Fruit fly (Drosophila melanogaster) whole organism, embryonic: ENCODE results near the gene CG14212.

Experiments
- CG10959 ChIP-seq: fragments of 200-800 bp; sonication (Bioruptor generic); IDR thresholded peaks from 2 replicates; pipeline ENCODE4 v1.3.6; 2022; ENCODE audit warnings: missing biosample characterization, missing genetic modification characterization
- CG13624 ChIP-seq: fragments of 200-800 bp; sonication (Bioruptor generic); optimal IDR thresholded peaks from 2 replicates; lab custom pipeline; 2016; ENCODE audit warnings: missing biosample characterization, missing genetic modification characterization
- CG14860 ChIP-seq: fragments of 200-800 bp; sonication (Bioruptor generic); IDR thresholded peaks from 3 replicates; pipeline ENCODE4 v1.3.6; 2022; ENCODE audit warnings: missing biosample characterization, missing genetic modification characterization; ENCODE audit not compliant: partially characterized antibody
- CG15479 ChIP-seq: fragments of 200-800 bp; sonication (Bioruptor generic); optimal IDR thresholded peaks from 3 replicates; lab custom pipeline; 2019; ENCODE audit warnings: missing biosample characterization, mild to moderate bottlenecking, missing genetic modification characterization, moderate library complexity
- CG15601 ChIP-seq: fragments of 200-800 bp; sonication (Bioruptor generic); optimal IDR thresholded peaks from 3 replicates; lab custom pipeline; 2019; ENCODE audit warnings: missing biosample characterization, mild to moderate bottlenecking, missing genetic modification characterization, moderate library complexity
- CG1602 ChIP-seq: fragments of 200-800 bp; sonication (Bioruptor generic); optimal IDR thresholded peaks from 3 replicates; lab custom pipeline; 2016; ENCODE audit warnings: missing biosample characterization, missing genetic modification characterization
- CG17829 ChIP-seq: fragments of 200-800 bp; optimal IDR thresholded peaks from 2 replicates; lab custom pipeline; 2019; ENCODE audit warnings: missing biosample characterization, mild to moderate bottlenecking, missing genetic modification characterization, moderate library complexity
- CG18262 ChIP-seq: fragments of 200-800 bp; optimal IDR thresholded peaks from 3 replicates; lab custom pipeline; 2019; ENCODE audit warnings: missing biosample characterization, mild to moderate bottlenecking, missing genetic modification characterization, moderate library complexity
- CG31441 ChIP-seq: fragments of 200-800 bp; sonication (Bioruptor generic); IDR thresholded peaks from 2 replicates; pipeline ENCODE4 v1.3.6; 2022; ENCODE audit warnings: missing biosample characterization, missing genetic modification characterization
- CG32772 ChIP-seq: fragments of 200-800 bp; sonication (Bioruptor generic); IDR thresholded peaks from 2 replicates; pipeline ENCODE4 v1.3.6; 2022; ENCODE audit warnings: missing biosample characterization, missing genetic modification characterization
- CG33557 ChIP-seq: fragments of 200-800 bp; sonication (Bioruptor generic); optimal IDR thresholded peaks from 2 replicates; lab custom pipeline; 2019; ENCODE audit warnings: missing biosample characterization, mild to moderate bottlenecking, missing genetic modification characterization, moderate library complexity
- CG3847 ChIP-seq: fragments of 200-800 bp; sonication (Bioruptor generic); IDR thresholded peaks from 2 replicates; pipeline ENCODE4 v1.3.6; 2022; ENCODE audit warnings: missing biosample characterization, missing genetic modification characterization
- CG42726 ChIP-seq: fragments of 200-800 bp; sonication (Bioruptor generic); IDR thresholded peaks from 2 replicates; pipeline ENCODE4 v1.3.6; 2022; ENCODE audit warnings: missing biosample characterization, missing genetic modification characterization; ENCODE audit not compliant: partially characterized antibody
- CG4404 ChIP-seq: fragments of 200-800 bp; sonication (Bioruptor generic); IDR thresholded peaks from 2 replicates; pipeline ENCODE4 v1.3.6; 2022; ENCODE audit warnings: missing biosample characterization, missing genetic modification characterization
- CG6689 ChIP-seq: fragments of 200-800 bp; sonication (Bioruptor generic); IDR thresholded peaks from 2 replicates; pipeline ENCODE4 v1.3.6; 2022; ENCODE audit warnings: missing biosample characterization, missing genetic modification characterization
- CG7987 ChIP-seq: fragments of 200-800 bp; sonication (Bioruptor generic); optimal IDR thresholded peaks from 2 replicates; lab custom pipeline; 2018; ENCODE audit warnings: missing biosample characterization, mild to moderate bottlenecking, missing genetic modification characterization, moderate library complexity
- CG8290 ChIP-seq, 3 experiments: fragments of 200-800 bp; sonication (Bioruptor generic); optimal IDR thresholded peaks; 2 replicates each; lab custom pipeline; 2016 to 2019; ENCODE audit warnings: missing biosample characterization in 3 of 3, missing genetic modification characterization in 3 of 3, mild to moderate bottlenecking in 2 of 3, moderate library complexity in 1 of 3
- CG9727 ChIP-seq: fragments of 200-800 bp; sonication (Bioruptor generic); optimal IDR thresholded peaks from 3 replicates; lab custom pipeline; 2017; ENCODE audit warnings: missing biosample characterization, mild to moderate bottlenecking, missing genetic modification characterization
- CG9797 ChIP-seq: fragments of 200-800 bp; sonication (Bioruptor generic); optimal IDR thresholded peaks from 3 replicates; lab custom pipeline; 2018; ENCODE audit warnings: missing biosample characterization, mild to moderate bottlenecking, missing genetic modification characterization
- CoRest ChIP-seq: fragments of 200-800 bp; sonication (Bioruptor generic); optimal IDR thresholded peaks from 3 replicates; lab custom pipeline; 2018; ENCODE audit warnings: missing biosample characterization, mild to moderate bottlenecking, missing genetic modification characterization, moderate library complexity
- D ChIP-seq, 2 experiments: fragments of 200-800 bp in 1 of 2; fragments of >200 bp in 1 of 2; sonication (Bioruptor generic) in 1 of 2; optimal IDR thresholded peaks; 2 replicates in 1 of 2; 3 replicates in 1 of 2; lab custom pipeline; 2017; ENCODE audit warnings: mild to moderate bottlenecking in 1 of 2, missing biosample characterization in 1 of 2, missing genetic modification characterization in 1 of 2, missing genetic modification reagents in 1 of 2
- D19B ChIP-seq: fragments of 200-800 bp; sonication (Bioruptor generic); optimal IDR thresholded peaks from 2 replicates; lab custom pipeline; 2017; ENCODE audit warnings: missing biosample characterization, mild to moderate bottlenecking, missing genetic modification characterization
- Dad ChIP-seq: fragments of 200-800 bp; sonication (Bioruptor generic); optimal IDR thresholded peaks from 3 replicates; lab custom pipeline; 2016; ENCODE audit warnings: missing biosample characterization, missing genetic modification characterization
- Dek ChIP-seq: fragments of 200-800 bp; sonication (Bioruptor generic); optimal IDR thresholded peaks from 3 replicates; lab custom pipeline; 2019; ENCODE audit warnings: missing biosample characterization, mild to moderate bottlenecking, missing genetic modification characterization, moderate library complexity
- Drgx ChIP-seq: fragments of 200-800 bp; sonication (Bioruptor generic); IDR thresholded peaks from 2 replicates; pipeline ENCODE4 v1.3.6; 2022; ENCODE audit warnings: missing biosample characterization, missing genetic modification characterization
- Elba2 ChIP-seq: fragments of 200-800 bp; sonication (Bioruptor generic); optimal IDR thresholded peaks from 3 replicates; lab custom pipeline; 2016; ENCODE audit warnings: missing biosample characterization, missing genetic modification characterization
- Ets97D ChIP-seq: fragments of 200-800 bp; sonication (Bioruptor generic); optimal IDR thresholded peaks from 3 replicates; lab custom pipeline; 2016; ENCODE audit warnings: missing biosample characterization, missing genetic modification characterization
- Kr ChIP-seq: fragments of 200-800 bp; sonication (Bioruptor generic); optimal IDR thresholded peaks from 2 replicates; lab custom pipeline; 2017; ENCODE audit warnings: missing biosample characterization, mild to moderate bottlenecking, missing genetic modification characterization
- Nf-YA ChIP-seq: fragments of 200-800 bp; sonication (Bioruptor generic); IDR thresholded peaks from 2 replicates; pipeline ENCODE4 v1.3.6; 2022; ENCODE audit warnings: missing biosample characterization, missing genetic modification characterization
- Rx ChIP-seq: fragments of 200-800 bp; sonication (Bioruptor generic); IDR thresholded peaks from 2 replicates; pipeline ENCODE4 v1.3.6; 2022; ENCODE audit warnings: missing biosample characterization, missing genetic modification characterization
- Usf ChIP-seq: fragments of 200-800 bp; sonication (Bioruptor generic); optimal IDR thresholded peaks from 2 replicates; lab custom pipeline; 2017; ENCODE audit warnings: missing genotype, missing biosample characterization, missing genetic modification characterization
- YL-1 ChIP-seq: fragments of 200-800 bp; sonication (Bioruptor generic); optimal IDR thresholded peaks from 3 replicates; lab custom pipeline; 2017; ENCODE audit warnings: missing biosample characterization, mild to moderate bottlenecking, missing genetic modification characterization
- eve ChIP-seq, 2 experiments: fragments of >200 bp; optimal IDR thresholded peaks; 2 replicates each; lab custom pipeline; 2017; ENCODE audit warnings: missing biosample characterization in 2 of 2, missing genetic modification characterization in 2 of 2
- fd96Cb ChIP-seq: fragments of 200-800 bp; sonication (Bioruptor generic); optimal IDR thresholded peaks from 2 replicates; lab custom pipeline; 2018; ENCODE audit warnings: missing biosample characterization, mild to moderate bottlenecking, missing genetic modification characterization, moderate library complexity
- grau ChIP-seq: fragments of 200-800 bp; optimal IDR thresholded peaks from 3 replicates; lab custom pipeline; 2019; ENCODE audit warnings: missing biosample characterization, mild to moderate bottlenecking, missing genetic modification characterization, moderate library complexity
- gro ChIP-seq: fragments of 200-800 bp; sonication (Bioruptor generic); optimal IDR thresholded peaks from 2 replicates; lab custom pipeline; 2016; ENCODE audit warnings: missing biosample characterization, missing genetic modification characterization
- h ChIP-seq: fragments of >200 bp; optimal IDR thresholded peaks from 2 replicates; lab custom pipeline; 2017
- hbn ChIP-seq: fragments of 200-800 bp; sonication (Bioruptor generic); IDR thresholded peaks from 2 replicates; pipeline ENCODE4 v1.3.6; 2022; ENCODE audit warnings: missing biosample characterization, missing genetic modification characterization; ENCODE audit not compliant: partially characterized antibody
- inv ChIP-seq: fragments of 200-800 bp; sonication (Bioruptor generic); IDR thresholded peaks from 2 replicates; pipeline ENCODE4 v1.3.6; 2022; ENCODE audit warnings: missing biosample characterization, missing genetic modification characterization; ENCODE audit not compliant: partially characterized antibody
- jigr1 ChIP-seq: fragments of 200-800 bp; sonication (Bioruptor generic); IDR thresholded peaks from 3 replicates; pipeline ENCODE4 v1.3.6; 2022; ENCODE audit warnings: missing biosample characterization, missing genetic modification characterization
- kah ChIP-seq: fragments of 200-800 bp; sonication (Bioruptor generic); optimal IDR thresholded peaks from 2 replicates; lab custom pipeline; 2018; ENCODE audit warnings: missing biosample characterization, mild to moderate bottlenecking, missing genetic modification characterization
- lilli ChIP-seq: fragments of 200-800 bp; sonication (Bioruptor generic); optimal IDR thresholded peaks from 3 replicates; lab custom pipeline; 2016; ENCODE audit warnings: missing biosample characterization, missing genetic modification characterization
- mam ChIP-seq: fragments of 200-800 bp; sonication (Bioruptor generic); optimal IDR thresholded peaks from 3 replicates; lab custom pipeline; 2016; ENCODE audit warnings: missing biosample characterization, missing genetic modification characterization
- peb ChIP-seq: fragments of 200-800 bp; sonication (Bioruptor generic); IDR thresholded peaks from 2 replicates; pipeline ENCODE4 v1.3.6; 2022; ENCODE audit warnings: missing biosample characterization, missing genetic modification characterization
- sens ChIP-seq: fragments of 200-800 bp; sonication (Bioruptor generic); peaks from one replicate; lab custom pipeline; 2016; ENCODE audit warnings: missing biosample characterization, missing genetic modification characterization
- slou ChIP-seq: fragments of 200-800 bp; sonication (Bioruptor generic); optimal IDR thresholded peaks from 3 replicates; lab custom pipeline; 2016; ENCODE audit warnings: missing biosample characterization, missing genetic modification characterization
- stwl ChIP-seq: fragments of 200-800 bp; sonication (Bioruptor generic); optimal IDR thresholded peaks from 3 replicates; lab custom pipeline; 2018; ENCODE audit warnings: missing biosample characterization, mild to moderate bottlenecking, missing genetic modification characterization, moderate library complexity
- tin ChIP-seq: fragments of 200-800 bp; sonication (Bioruptor generic); optimal IDR thresholded peaks from 3 replicates; lab custom pipeline; 2016; ENCODE audit warnings: missing biosample characterization, missing genetic modification characterization
- tll ChIP-seq, 2 experiments: fragments of 200-800 bp in 1 of 2; fragments of >200 bp in 1 of 2; sonication (Bioruptor generic) in 1 of 2; optimal IDR thresholded peaks; 2 replicates each; lab custom pipeline; 2017 to 2019; ENCODE audit warnings: missing biosample characterization in 2 of 2, missing genetic modification characterization in 2 of 2, mild to moderate bottlenecking in 1 of 2, moderate library complexity in 1 of 2
- zfh2 ChIP-seq: fragments of 200-800 bp; sonication (Bioruptor generic); optimal IDR thresholded peaks from 2 replicates; lab custom pipeline; 2016; ENCODE audit warnings: missing biosample characterization, missing genetic modification characterization

CG14212 gene

DNA sequence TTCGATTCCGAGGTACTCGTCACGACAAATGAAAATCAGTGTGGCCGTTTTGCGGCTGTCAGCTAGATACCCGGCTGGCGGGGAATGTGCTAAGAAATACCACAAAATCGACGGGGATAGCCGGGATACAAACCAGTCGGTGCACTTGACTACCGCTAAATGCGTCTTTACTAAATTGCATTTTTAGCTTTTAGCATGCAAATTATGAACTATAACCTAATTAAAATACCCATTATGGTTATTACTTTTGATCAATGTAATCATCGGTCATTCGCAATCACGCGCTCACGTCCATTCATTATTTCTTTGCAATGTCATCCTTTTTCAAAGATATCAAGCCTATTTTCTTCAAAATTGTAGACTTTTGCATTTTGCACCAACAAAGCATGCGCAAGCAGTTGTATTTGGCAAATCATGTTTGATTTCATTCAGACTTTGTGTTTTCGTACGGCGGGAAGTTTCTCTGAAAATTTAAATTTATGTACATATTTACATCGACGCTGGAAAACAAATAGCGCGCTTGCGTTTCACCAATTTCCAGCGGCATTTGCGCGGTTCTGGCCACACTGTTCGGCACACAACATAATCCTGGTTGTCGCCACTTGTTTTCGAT is 12.9 kb downstream of the CG14212 start, which contains the start of gene Rcd-1 (continued):
- TF ChIP-seq CG9727 (GFP tag; lab: Kevin White, UChicago) (peak; percentile 18), stwl (no peak), CG7987 (GFP tag; lab: Kevin White, UChicago) (no peak), Elba2 (GFP tag; lab: Kevin White, UChicago) (no peak), CG15601 (tag; lab: Kevin White, UChicago) (no peak), CoRest (tag; lab: Kevin White, UChicago) (peak; percentile 29), CG42726 (no peak), kah (no peak), YL-1 (GFP tag; lab: Kevin White, UChicago) (no peak), CG10959 (no peak), CG14860 (no peak), CG13624 (GFP tag; lab: Kevin White, UChicago) (no peak), CG17829 (tag; lab: Kevin White, UChicago) (no peak), CG9797 (GFP tag; lab: Kevin White, UChicago) (peak; percentile 91), Ets97D (GFP tag; lab: Kevin White, UChicago) (peak; percentile 37), CG1602 (GFP tag; lab: Kevin White, UChicago) (no peak), h (lab: Kevin White, UChicago) (no peak), grau (no peak), CG33557 (GFP tag; lab: Kevin White, UChicago) (peak; percentile 22), Rx (GFP tag; lab: Robert Waterston, UW) (no peak), hbn (no peak), D (optimal IDR thresholded peaks at IDR 0.05; lab: Kevin White, UChicago) (no peak), D (GFP tag; optimal IDR thresholded peaks at IDR 0.05; lab: Kevin White, UChicago) (no peak), fd96Cb (tag; lab: Kevin White, UChicago) (no peak), slou (GFP tag; lab: Kevin White, UChicago) (no peak), Kr (GFP tag; lab: Kevin White, UChicago) (no peak), zfh2 (GFP tag; lab: Kevin White, UChicago) (no peak), CG4404 (GFP tag; lab: Robert Waterston, UW) (no peak), inv (GFP tag; lab: Robert Waterston, UW) (no peak), sens (GFP tag; lab: Kevin White, UChicago) (peak; percentile 66), CG31441 (GFP tag; lab: Robert Waterston, UW) (no peak), mam (GFP tag; lab: Kevin White, UChicago) (no peak), Dad (GFP tag; lab: Kevin White, UChicago) (no peak), eve (GFP tag; optimal IDR thresholded peaks at IDR 0.05; lab: Kevin White, UChicago) (no peak), D19B (no peak), tll (GFP tag; optimal IDR thresholded peaks at IDR 0.05; lab: Kevin White, UChicago) (no peak), jigr1 (GFP tag; lab: Robert Waterston, UW) (no peak), lilli (GFP tag; lab: Kevin White, UChicago) (no peak), CG8290 (GFP tag; optimal IDR thresholded peaks at IDR 0.05; lab: Kevin White, UChicago) (no peak), CG8290 (tag; optimal IDR thresholded peaks at IDR 0.05; lab: Kevin White, UChicago) (peak in 1 of 2 experiments; percentile 35), Dek (tag; lab: Kevin White, UChicago) (no peak), tin (GFP tag; lab: Kevin White, UChicago) (no peak), gro (GFP tag; lab: Kevin White, UChicago) (no peak), CG15479 (GFP tag; lab: Kevin White, UChicago) (no peak), Nf-YA (GFP tag; lab: Robert Waterston, UW) (no peak), CG6689 (no peak), CG18262 (no peak), CG32772 (GFP tag; lab: Robert Waterston, UW) (0 out of 2 replicates have a peak, but pooled peaks have one; percentile 18), Usf (GFP tag; lab: Kevin White, UChicago) (no peak), CG3847 (GFP tag; lab: Robert Waterston, UW) (peak; percentile 15; the same call in 1 of the 2 replicates), peb (GFP tag; lab: Robert Waterston, UW) (no peak), Drgx (GFP tag; lab: Robert Waterston, UW) (no peak)
